Worm (Caenorhabditis elegans): ENCODE data around the gene Y102E9.5.

Y102E9.5 gene

DNA sequence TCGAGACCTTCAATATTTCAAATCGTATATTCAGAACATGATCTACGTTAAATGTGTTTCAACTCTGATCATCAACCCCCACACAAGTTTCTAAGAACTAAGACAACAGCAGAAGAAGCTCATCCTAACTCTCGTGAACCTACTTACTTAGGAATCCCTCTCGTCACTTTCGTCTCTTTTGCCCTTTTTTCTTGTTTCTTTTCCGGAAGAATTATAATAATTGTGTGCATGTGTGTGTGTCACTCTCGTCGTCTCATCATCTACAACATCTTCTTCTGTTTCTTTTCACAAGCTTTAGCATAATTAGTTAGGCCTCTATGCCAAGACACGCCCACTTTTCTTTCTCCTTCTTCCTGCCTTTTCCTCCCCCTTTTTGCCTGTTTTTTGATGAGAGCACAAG, 39.6 kb downstream of the Y102E9.5 start:
- TF ChIP-seq klf-2 (GFP tag; conservative IDR thresholded peaks at IDR 0.05), result no peak
- no peak for TF ChIP-seq ztf-23 (GFP tag; IDR thresholded peaks at IDR 0.05)
- no peak for TF ChIP-seq med-1 (GFP tag; optimal IDR thresholded peaks at IDR 0.05; ENCODE audit: insufficient read depth)
- no peak for TF ChIP-seq flt-1 (GFP tag; IDR thresholded peaks at IDR 0.05)
- no peak for TF ChIP-seq T22C8.4 (GFP tag; IDR thresholded peaks at IDR 0.05)
- TF ChIP-seq cog-1 (tag; optimal IDR thresholded peaks at IDR 0.05), result no peak
- TF ChIP-seq tab-1 (GFP tag; IDR thresholded peaks at IDR 0.05), result no peak
- no peak for TF ChIP-seq ref-1 (GFP tag; conservative IDR thresholded peaks at IDR 0.05)
- no peak for TF ChIP-seq ztf-29 (GFP tag; IDR thresholded peaks at IDR 0.05)

DNA sequence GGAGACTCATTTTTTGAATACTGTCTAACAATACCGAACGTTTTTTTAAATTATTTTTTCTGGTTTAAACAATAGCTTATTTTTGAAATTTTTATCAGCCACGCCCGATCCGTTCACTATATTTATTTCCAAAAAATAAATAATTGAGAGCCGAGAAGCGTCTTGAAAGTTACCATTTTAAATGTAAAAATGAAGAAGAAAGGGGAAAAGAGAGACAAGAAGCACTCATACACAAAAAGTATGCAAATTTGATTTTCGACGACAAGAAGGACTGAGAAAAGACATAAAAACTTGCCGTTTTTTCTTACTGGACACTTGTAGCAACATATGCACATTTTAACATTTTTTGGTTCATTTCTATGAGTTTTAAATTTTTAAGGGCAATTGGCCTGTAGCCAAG, 48.3 kb downstream of the Y102E9.5 start:
- TF ChIP-seq T22C8.4 (GFP tag; IDR thresholded peaks at IDR 0.05) (no peak), cog-1 (tag; optimal IDR thresholded peaks at IDR 0.05) (no peak), med-1 (GFP tag; optimal IDR thresholded peaks at IDR 0.05; ENCODE audit: insufficient read depth) (no peak), flt-1 (GFP tag; IDR thresholded peaks at IDR 0.05) (no peak), ztf-23 (GFP tag; IDR thresholded peaks at IDR 0.05) (no peak), tab-1 (GFP tag; IDR thresholded peaks at IDR 0.05) (no peak), ztf-29 (GFP tag; IDR thresholded peaks at IDR 0.05) (no peak), klf-2 (GFP tag; conservative IDR thresholded peaks at IDR 0.05) (no peak), ref-1 (GFP tag; conservative IDR thresholded peaks at IDR 0.05) (no peak)

DNA sequence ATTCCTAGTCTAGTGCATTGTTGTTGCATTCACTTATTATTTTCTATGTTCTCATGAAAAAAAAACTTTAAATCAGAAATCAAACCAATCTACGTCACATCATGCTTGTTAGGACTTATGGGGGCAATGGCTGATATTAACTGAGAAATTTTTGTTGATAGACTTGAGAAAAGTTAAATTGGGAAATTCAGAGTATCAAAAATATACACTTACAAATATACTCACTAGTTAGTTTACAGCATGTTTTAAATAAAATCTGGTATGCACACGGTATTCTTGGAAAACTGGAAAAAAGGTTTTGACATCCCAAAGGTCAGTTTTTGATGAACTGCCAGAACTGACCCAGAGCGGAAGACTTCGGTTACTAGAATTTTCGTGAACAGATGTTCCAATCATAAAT, 49.1 kb downstream of the Y102E9.5 start:
- TF ChIP-seq flt-1 (GFP tag; IDR thresholded peaks at IDR 0.05), result no peak
- TF ChIP-seq klf-2 (GFP tag; conservative IDR thresholded peaks at IDR 0.05), result no peak
- no peak for TF ChIP-seq cog-1 (tag; optimal IDR thresholded peaks at IDR 0.05)
- TF ChIP-seq tab-1 (GFP tag; IDR thresholded peaks at IDR 0.05), result no peak
- no peak for TF ChIP-seq ztf-29 (GFP tag; IDR thresholded peaks at IDR 0.05)
- no peak for TF ChIP-seq T22C8.4 (GFP tag; IDR thresholded peaks at IDR 0.05)
- TF ChIP-seq ref-1 (GFP tag; conservative IDR thresholded peaks at IDR 0.05), result no peak
- no peak for TF ChIP-seq ztf-23 (GFP tag; IDR thresholded peaks at IDR 0.05)
- TF ChIP-seq med-1 (GFP tag; optimal IDR thresholded peaks at IDR 0.05; ENCODE audit: insufficient read depth), result no peak

DNA sequence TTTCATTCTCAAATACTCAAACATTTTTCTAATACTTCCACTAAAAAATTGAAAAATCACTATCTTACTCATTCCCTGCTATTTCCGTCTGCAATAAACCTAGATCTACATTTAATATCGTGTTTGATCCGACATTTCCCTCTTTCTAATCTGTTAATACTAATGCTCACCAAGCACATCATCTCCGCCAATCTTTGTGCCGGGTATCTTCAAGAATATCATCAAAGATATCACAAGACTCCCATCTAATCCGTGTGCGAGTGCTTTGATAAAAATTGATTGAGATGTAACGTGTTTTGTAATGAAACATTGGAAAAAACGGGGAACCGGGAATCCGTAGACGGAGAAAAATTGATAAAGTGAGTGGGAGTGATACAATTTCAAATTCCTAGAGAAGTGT, 50.8 kb downstream of the Y102E9.5 start:
- TF ChIP-seq ref-1 (GFP tag; conservative IDR thresholded peaks at IDR 0.05), result no peak
- no peak for TF ChIP-seq ztf-29 (GFP tag; IDR thresholded peaks at IDR 0.05)
- no peak for TF ChIP-seq tab-1 (GFP tag; IDR thresholded peaks at IDR 0.05)
- no peak for TF ChIP-seq flt-1 (GFP tag; IDR thresholded peaks at IDR 0.05)
- TF ChIP-seq klf-2 (GFP tag; conservative IDR thresholded peaks at IDR 0.05), result no peak
- no peak for TF ChIP-seq cog-1 (tag; optimal IDR thresholded peaks at IDR 0.05)
- no peak for TF ChIP-seq T22C8.4 (GFP tag; IDR thresholded peaks at IDR 0.05)
- TF ChIP-seq med-1 (GFP tag; optimal IDR thresholded peaks at IDR 0.05; ENCODE audit: insufficient read depth), result no peak
- no peak for TF ChIP-seq ztf-23 (GFP tag; IDR thresholded peaks at IDR 0.05)

All from whole organism, midembryonic.